Worm (Caenorhabditis elegans) whole organism, late embryonic: ENCODE data around the gene str-190.
"Not testable (repeated sequence)": the region's sequence is repeated elsewhere in the genome, so short reads cannot be mapped to it uniquely, and the experiment has no call there.

ENCODE experiments used
- C38D4.7 ChIP-seq: fragments of 200-800 bp; sonication (Bioruptor generic); optimal IDR thresholded peaks from 2 replicates; lab custom pipeline; 2018; ENCODE audit warnings: mild to moderate bottlenecking, missing genetic modification characterization, moderate library complexity, missing compliant biosample characterization
- F13H6.1 ChIP-seq: sonication (generic microtip); optimal IDR thresholded peaks from 2 replicates; lab custom pipeline; 2016; ENCODE audit warnings: missing genetic modification characterization, missing compliant biosample characterization
- K09A11.1 ChIP-seq: sonication (generic microtip); optimal IDR thresholded peaks from 2 replicates; lab custom pipeline; 2017; ENCODE audit warnings: antibody characterized with exemption, mild to moderate bottlenecking, missing genetic modification characterization, missing compliant biosample characterization; ENCODE audit not compliant: insufficient read depth
- T23F11.4 ChIP-seq: fragments of 200-800 bp; sonication (Bioruptor generic); optimal IDR thresholded peaks from 2 replicates; lab custom pipeline; 2018; ENCODE audit warnings: mild to moderate bottlenecking, missing genetic modification characterization, missing compliant biosample characterization
- ahr-1 ChIP-seq: sonication (generic microtip); optimal IDR thresholded peaks from 2 replicates; lab custom pipeline; 2016; ENCODE audit warnings: missing genetic modification characterization, missing compliant biosample characterization
- ceh-14 ChIP-seq: sonication (generic microtip); optimal IDR thresholded peaks from 2 replicates; lab custom pipeline; 2016; ENCODE audit warnings: missing genotype, missing genetic modification characterization, missing compliant biosample characterization
- ceh-19 ChIP-seq: fragments of 200-800 bp; sonication (Bioruptor generic); optimal IDR thresholded peaks from 2 replicates; lab custom pipeline; 2018; ENCODE audit warnings: mild to moderate bottlenecking, missing genetic modification characterization, missing compliant biosample characterization
- ceh-24 ChIP-seq: sonication (generic microtip); optimal IDR thresholded peaks from 2 replicates; lab custom pipeline; 2016; ENCODE audit warnings: mild to moderate bottlenecking, missing genetic modification characterization, missing compliant biosample characterization
- ceh-31 ChIP-seq: sonication (generic microtip); optimal IDR thresholded peaks from 2 replicates; lab custom pipeline; 2016; ENCODE audit warnings: missing genetic modification characterization, missing compliant biosample characterization
- ceh-34 ChIP-seq: sonication (generic microtip); optimal IDR thresholded peaks from 2 replicates; lab custom pipeline; 2016; ENCODE audit warnings: mild to moderate bottlenecking, missing genetic modification characterization, missing compliant biosample characterization
- ceh-48 ChIP-seq: sonication (generic microtip); optimal IDR thresholded peaks from 2 replicates; lab custom pipeline; 2016; ENCODE audit warnings: missing genetic modification characterization, inconsistent platforms, missing compliant biosample characterization
- ceh-9 ChIP-seq: sonication (generic microtip); optimal IDR thresholded peaks from 2 replicates; lab custom pipeline; 2016; ENCODE audit warnings: mild to moderate bottlenecking, missing genetic modification characterization, inconsistent platforms, missing compliant biosample characterization
- dve-1 ChIP-seq: sonication (generic microtip); optimal IDR thresholded peaks from 2 replicates; lab custom pipeline; 2017; ENCODE audit warnings: antibody characterized with exemption, mild to moderate bottlenecking, missing genetic modification characterization, missing compliant biosample characterization
- eyg-1 ChIP-seq: sonication (generic microtip); optimal IDR thresholded peaks from 2 replicates; lab custom pipeline; 2016; ENCODE audit warnings: missing genotype, missing genetic modification characterization, missing compliant biosample characterization
- hlh-30 ChIP-seq: sonication (generic microtip); optimal IDR thresholded peaks from 2 replicates; lab custom pipeline; 2017; ENCODE audit warnings: antibody characterized with exemption, missing genetic modification characterization, missing compliant biosample characterization; ENCODE audit not compliant: insufficient read depth
- hlh-6 ChIP-seq: sonication (generic microtip); optimal IDR thresholded peaks from 2 replicates; lab custom pipeline; 2016; ENCODE audit warnings: missing genotype, missing genetic modification characterization, missing compliant biosample characterization
- hlh-8 ChIP-seq: sonication (generic microtip); optimal IDR thresholded peaks from 2 replicates; lab custom pipeline; 2016; ENCODE audit warnings: missing genotype, missing genetic modification characterization, missing compliant biosample characterization
- madf-2 ChIP-seq: sonication (generic microtip); optimal IDR thresholded peaks from 2 replicates; lab custom pipeline; 2017; ENCODE audit warnings: missing genetic modification characterization, missing compliant biosample characterization
- nfya-1 ChIP-seq: sonication (generic microtip); optimal IDR thresholded peaks from 2 replicates; lab custom pipeline; 2017; ENCODE audit warnings: missing genetic modification characterization, mild to moderate bottlenecking, missing compliant biosample characterization, antibody characterized with exemption, moderate library complexity
- nhr-11 ChIP-seq: fragments of 150-350 bp; optimal IDR thresholded peaks from 2 replicates; lab custom pipeline; 2014; ENCODE audit warnings: missing biosample characterization, missing genetic modification characterization
- nhr-232 ChIP-seq: sonication (generic microtip); optimal IDR thresholded peaks from 2 replicates; lab custom pipeline; 2016; ENCODE audit warnings: missing genetic modification characterization, missing compliant biosample characterization
- odd-2 ChIP-seq: sonication (generic microtip); optimal IDR thresholded peaks from 2 replicates; lab custom pipeline; 2017; ENCODE audit warnings: antibody characterized with exemption, mild to moderate bottlenecking, missing genetic modification characterization, missing compliant biosample characterization
- pat-9 ChIP-seq: fragments of 200-800 bp; sonication (Bioruptor generic); optimal IDR thresholded peaks from 2 replicates; lab custom pipeline; 2018; ENCODE audit warnings: mild to moderate bottlenecking, missing genetic modification characterization, moderate library complexity, missing compliant biosample characterization
- pax-1 ChIP-seq: fragments of 150-350 bp; optimal IDR thresholded peaks from 2 replicates; lab custom pipeline; 2014; ENCODE audit warnings: missing biosample characterization, missing genetic modification characterization
- pha-4 ChIP-seq: fragments of 150-350 bp; optimal IDR thresholded peaks from 2 replicates; lab custom pipeline; 2018; ENCODE audit warnings: missing biosample characterization, missing genetic modification reagents, missing genetic modification characterization
- pqm-1 ChIP-seq: sonication (generic microtip); optimal IDR thresholded peaks from 2 replicates; lab custom pipeline; 2016; ENCODE audit warnings: missing genetic modification characterization, missing compliant biosample characterization
- pros-1 ChIP-seq: fragments of 150-350 bp; optimal IDR thresholded peaks from 2 replicates; lab custom pipeline; 2014; ENCODE audit warnings: missing biosample characterization, missing genetic modification reagents, missing genetic modification characterization
- sdc-2 ChIP-seq: sonication (generic microtip); optimal IDR thresholded peaks from 2 replicates; lab custom pipeline; 2016; ENCODE audit warnings: missing genotype, missing genetic modification characterization, missing compliant biosample characterization
- sox-4 ChIP-seq: sonication (generic microtip); optimal IDR thresholded peaks from 2 replicates; lab custom pipeline; 2017; ENCODE audit warnings: mild to moderate bottlenecking, missing genetic modification characterization, inconsistent platforms, missing compliant biosample characterization
- syd-9 ChIP-seq: sonication (generic microtip); optimal IDR thresholded peaks from 2 replicates; lab custom pipeline; 2016; ENCODE audit warnings: mild to moderate bottlenecking, missing genetic modification characterization, moderate library complexity, missing compliant biosample characterization
- tbx-7 ChIP-seq: sonication (generic microtip); optimal IDR thresholded peaks from 2 replicates; lab custom pipeline; 2016; ENCODE audit warnings: missing genotype, missing genetic modification characterization, missing compliant biosample characterization
- unc-3 ChIP-seq, 2 experiments: fragments of 200-800 bp in 1 of 2; sonication (Bioruptor generic) in 1 of 2; sonication (generic microtip) in 1 of 2; conservative IDR thresholded peaks in 1 of 2; optimal IDR thresholded peaks in 1 of 2; 2 replicates each; pipeline versions ENCODE4 v1.3.6 to Lab custom; 2016 to 2022; ENCODE audit warnings: missing compliant biosample characterization in 2 of 2, missing genetic modification characterization in 2 of 2, missing genetic modification reagents in 1 of 2
- unc-42 ChIP-seq: sonication (generic microtip); optimal IDR thresholded peaks from 2 replicates; lab custom pipeline; 2016; ENCODE audit warnings: missing genotype, missing genetic modification characterization, missing compliant biosample characterization
- ztf-16 ChIP-seq: sonication (generic microtip); optimal IDR thresholded peaks from 2 replicates; lab custom pipeline; 2017; ENCODE audit warnings: missing genetic modification characterization, missing compliant biosample characterization

Gene str-190

ce11 chrV:7451421-7451820 lies 26.9 kb downstream of the str-190 start, which contains the start of gene try-11:
Gene try-11 (plus strand): TSS chrV:7451721.
- no peak for TF ChIP-seq pat-9 (tag; lab: Kevin White, UChicago)
- no peak for TF ChIP-seq T23F11.4 (GFP tag; lab: Kevin White, UChicago)
- no peak for TF ChIP-seq pax-1 (tag; lab: Kevin White, UChicago)
- TF ChIP-seq unc-42 (tag; lab: Kevin White, UChicago): no peak
- TF ChIP-seq ceh-31 (tag; lab: Kevin White, UChicago): no peak
- TF ChIP-seq odd-2: no peak
- TF ChIP-seq hlh-30: no peak
- no peak for TF ChIP-seq tbx-7 (tag; lab: Kevin White, UChicago)
- no peak for TF ChIP-seq madf-2 (tag; lab: Kevin White, UChicago)
- TF ChIP-seq pha-4 (tag; lab: Kevin White, UChicago): no peak
- no peak for TF ChIP-seq ceh-19
- no peak for TF ChIP-seq hlh-6 (tag; lab: Kevin White, UChicago)
- TF ChIP-seq nfya-1 (tag; lab: Kevin White, UChicago): no peak
- TF ChIP-seq K09A11.1 (tag; lab: Kevin White, UChicago): no peak

- TF ChIP-seq ceh-34 (tag; lab: Kevin White, UChicago): no peak
- TF ChIP-seq sdc-2: no peak
- TF ChIP-seq hlh-30: no peak
- no peak for TF ChIP-seq pax-1 (tag; lab: Kevin White, UChicago)
- TF ChIP-seq ceh-24 (tag; lab: Kevin White, UChicago): no peak
- TF ChIP-seq ahr-1 (tag; lab: Kevin White, UChicago): no peak
- no peak for TF ChIP-seq F13H6.1
- no peak for TF ChIP-seq hlh-8 (tag; lab: Kevin White, UChicago)
- no peak for TF ChIP-seq pros-1 (tag; lab: Kevin White, UChicago)
Observed at ce11 chrV:7449303-7449827, 28.9 kb downstream of the str-190 start, which contains the start of gene try-12. Gene try-12 (plus strand): TSS chrV:7449353.

- no peak for TF ChIP-seq eyg-1 (tag; lab: Kevin White, UChicago)
- no peak for TF ChIP-seq nhr-11
- no peak for TF ChIP-seq ztf-16 (tag; lab: Kevin White, UChicago)
- TF ChIP-seq hlh-30: no peak
- no peak for TF ChIP-seq sox-4 (tag; lab: Kevin White, UChicago)
- TF ChIP-seq T23F11.4 (GFP tag; lab: Kevin White, UChicago): no peak
- TF ChIP-seq hlh-8 (tag; lab: Kevin White, UChicago): no peak
- no peak for TF ChIP-seq pax-1 (tag; lab: Kevin White, UChicago)
- TF ChIP-seq tbx-7 (tag; lab: Kevin White, UChicago): no peak
- TF ChIP-seq unc-3 (GFP tag; conservative IDR thresholded peaks at IDR 0.05; lab: Robert Waterston, UW): no peak
- no peak for TF ChIP-seq unc-3 (tag; optimal IDR thresholded peaks at IDR 0.05; lab: Kevin White, UChicago)
- TF ChIP-seq odd-2: no peak
- TF ChIP-seq pat-9 (tag; lab: Kevin White, UChicago): no peak
- TF ChIP-seq ceh-14 (tag; lab: Kevin White, UChicago): no peak
- TF ChIP-seq syd-9 (tag; lab: Kevin White, UChicago): no peak
- TF ChIP-seq pqm-1: no peak
- no peak for TF ChIP-seq nhr-232 (tag; lab: Kevin White, UChicago)
- TF ChIP-seq C38D4.7 (GFP tag; lab: Kevin White, UChicago): no peak
Observed at ce11 chrV:7446965-7447364, 31.3 kb downstream of the str-190 start, which contains the start of gene F25E5.5. Gene F25E5.5 (plus strand): TSS chrV:7447265.

- TF ChIP-seq ceh-9, dve-1, ceh-48 (tag; lab: Kevin White, UChicago): not testable (repeated sequence)
Observed at ce11 chrV:7444331-7444730, 34.0 kb downstream of the str-190 start, which contains the start of gene nhr-141. Gene nhr-141 (plus strand): TSS chrV:7444661.
